Fruit fly (Drosophila melanogaster) whole organism, prepupa: ENCODE measurements around the gene Srp68.

Experiments
- Blimp-1 ChIP-seq: fragments of 200-800 bp; sonication (Bioruptor generic); optimal IDR thresholded peaks from 3 replicates; lab custom pipeline; 2017; ENCODE audit warnings: missing biosample characterization, missing genetic modification characterization, mild to moderate bottlenecking, moderate library complexity, missing genetic modification reagents
- CG10631 ChIP-seq: fragments of 200-800 bp; sonication (Bioruptor generic); optimal IDR thresholded peaks from 2 replicates; lab custom pipeline; 2016; ENCODE audit warnings: missing biosample characterization, missing genetic modification characterization
- CG10669 ChIP-seq: fragments of 200-800 bp; sonication (Bioruptor generic); optimal IDR thresholded peaks from 3 replicates; lab custom pipeline; 2018; ENCODE audit warnings: missing biosample characterization, mild to moderate bottlenecking, missing genetic modification characterization, moderate library complexity
- CG11762 ChIP-seq: fragments of 200-800 bp; sonication (Bioruptor generic); optimal IDR thresholded peaks from 3 replicates; lab custom pipeline; 2016; ENCODE audit warnings: missing biosample characterization, missing genetic modification characterization; ENCODE audit not compliant: insufficient read depth
- CG15336 ChIP-seq: fragments of 200-800 bp; sonication (Bioruptor generic); IDR thresholded peaks from 2 replicates; pipeline ENCODE4 v1.3.6; 2022; ENCODE audit warnings: missing biosample characterization, missing genetic modification characterization
- CG1621 ChIP-seq: fragments of 200-800 bp; sonication (Bioruptor generic); optimal IDR thresholded peaks from 3 replicates; lab custom pipeline; 2018; ENCODE audit warnings: missing biosample characterization, mild to moderate bottlenecking, missing genetic modification characterization
- CG16779 ChIP-seq: fragments of 200-800 bp; sonication (Bioruptor generic); optimal IDR thresholded peaks from 3 replicates; lab custom pipeline; 2017; ENCODE audit warnings: missing biosample characterization, mild to moderate bottlenecking, missing genetic modification characterization
- CG3032 ChIP-seq: fragments of 200-800 bp; optimal IDR thresholded peaks from 2 replicates; lab custom pipeline; 2019; ENCODE audit warnings: missing biosample characterization, mild to moderate bottlenecking, missing genetic modification characterization, moderate library complexity
- CG4318 ChIP-seq: fragments of 200-800 bp; sonication (Bioruptor generic); optimal IDR thresholded peaks from 3 replicates; lab custom pipeline; 2017; ENCODE audit warnings: missing biosample characterization, mild to moderate bottlenecking, missing genetic modification characterization
- CG6808 ChIP-seq: fragments of 200-800 bp; sonication (Bioruptor generic); optimal IDR thresholded peaks from 3 replicates; lab custom pipeline; 2017; ENCODE audit warnings: missing biosample characterization, missing genetic modification characterization, mild to moderate bottlenecking, moderate library complexity, missing genetic modification reagents
- CG6854 ChIP-seq: fragments of 200-800 bp; sonication (Bioruptor generic); optimal IDR thresholded peaks from 2 replicates; lab custom pipeline; 2017; ENCODE audit warnings: missing biosample characterization, mild to moderate bottlenecking, missing genetic modification characterization
- CG7368 ChIP-seq: fragments of 200-800 bp; sonication (Bioruptor generic); optimal IDR thresholded peaks from 3 replicates; lab custom pipeline; 2016; ENCODE audit warnings: missing biosample characterization, missing genetic modification characterization
- CG8119 ChIP-seq: fragments of 200-800 bp; sonication (Bioruptor generic); IDR thresholded peaks from 3 replicates; pipeline ENCODE4 v1.3.6; 2022; ENCODE audit warnings: missing biosample characterization, missing genetic modification characterization
- CG9139 ChIP-seq: fragments of 200-800 bp; sonication (Bioruptor generic); optimal IDR thresholded peaks from 3 replicates; lab custom pipeline; 2017; ENCODE audit warnings: missing biosample characterization, mild to moderate bottlenecking, missing genetic modification characterization
- Eip75B ChIP-seq: fragments of 200-800 bp; sonication (Bioruptor generic); optimal IDR thresholded peaks from 3 replicates; lab custom pipeline; 2016; ENCODE audit warnings: missing biosample characterization, missing genetic modification characterization
- Eip93F ChIP-seq: fragments of 200-800 bp; sonication (Bioruptor generic); optimal IDR thresholded peaks from 2 replicates; lab custom pipeline; 2016; ENCODE audit warnings: missing biosample characterization, mild to moderate bottlenecking, missing genetic modification characterization
- Ets21C ChIP-seq: fragments of 200-800 bp; sonication (Bioruptor generic); optimal IDR thresholded peaks from 3 replicates; lab custom pipeline; 2016; ENCODE audit warnings: missing biosample characterization, missing genetic modification characterization
- Gug ChIP-seq: fragments of 200-800 bp; sonication (Bioruptor generic); IDR thresholded peaks from 2 replicates; pipeline ENCODE4 v1.3.6; 2022; ENCODE audit warnings: missing biosample characterization, missing genetic modification characterization
- Hr39 ChIP-seq: fragments of 200-800 bp; sonication (Bioruptor generic); optimal IDR thresholded peaks from 2 replicates; lab custom pipeline; 2016; ENCODE audit warnings: missing biosample characterization, missing genetic modification characterization
- Hr4 ChIP-seq: fragments of 200-800 bp; sonication (Bioruptor generic); optimal IDR thresholded peaks from 3 replicates; lab custom pipeline; 2016; ENCODE audit warnings: missing biosample characterization, missing genetic modification characterization
- Met ChIP-seq: fragments of 200-800 bp; sonication (Bioruptor generic); optimal IDR thresholded peaks from 3 replicates; lab custom pipeline; 2016; ENCODE audit warnings: missing biosample characterization, missing genetic modification characterization
- OdsH ChIP-seq: fragments of 200-800 bp; sonication (Bioruptor generic); optimal IDR thresholded peaks from 3 replicates; lab custom pipeline; 2016; ENCODE audit warnings: missing biosample characterization, missing genetic modification characterization
- Smox ChIP-seq: fragments of 200-800 bp; sonication (Bioruptor generic); optimal IDR thresholded peaks from 3 replicates; lab custom pipeline; 2016; ENCODE audit warnings: missing biosample characterization, missing genetic modification characterization
- Sox102F ChIP-seq: fragments of 200-800 bp; sonication (Bioruptor generic); optimal IDR thresholded peaks from 2 replicates; lab custom pipeline; 2016; ENCODE audit warnings: missing biosample characterization, mild to moderate bottlenecking, missing genetic modification characterization
- Sox15 ChIP-seq: fragments of 200-800 bp; sonication (Bioruptor generic); optimal IDR thresholded peaks from 3 replicates; lab custom pipeline; 2016; ENCODE audit warnings: missing biosample characterization, missing genetic modification characterization
- acj6 ChIP-seq: fragments of 200-800 bp; sonication (Bioruptor generic); optimal IDR thresholded peaks from 3 replicates; lab custom pipeline; 2016; ENCODE audit warnings: missing biosample characterization, missing genetic modification characterization
- cyc ChIP-seq: fragments of 200-800 bp; sonication (Bioruptor generic); optimal IDR thresholded peaks from 3 replicates; lab custom pipeline; 2016; ENCODE audit warnings: missing biosample characterization, missing genetic modification characterization
- dac ChIP-seq: fragments of 200-800 bp; sonication (Bioruptor generic); optimal IDR thresholded peaks from 2 replicates; lab custom pipeline; 2017; ENCODE audit warnings: missing biosample characterization, mild to moderate bottlenecking, missing genetic modification characterization
- dsx ChIP-seq: fragments of 200-800 bp; optimal IDR thresholded peaks from 3 replicates; lab custom pipeline; 2019; ENCODE audit warnings: missing biosample characterization, mild to moderate bottlenecking, missing genetic modification characterization, moderate library complexity; ENCODE audit not compliant: poor library complexity, severe bottlenecking
- fd59A ChIP-seq: fragments of 200-800 bp; sonication (Bioruptor generic); optimal IDR thresholded peaks from 2 replicates; lab custom pipeline; 2017; ENCODE audit warnings: missing biosample characterization, mild to moderate bottlenecking, missing genetic modification characterization, missing genetic modification reagents
- fd85E ChIP-seq: fragments of 200-800 bp; sonication (Bioruptor generic); optimal IDR thresholded peaks from 3 replicates; lab custom pipeline; 2016; ENCODE audit warnings: missing biosample characterization, missing genetic modification characterization
- fkh ChIP-seq: fragments of 200-800 bp; sonication (Bioruptor generic); optimal IDR thresholded peaks from 3 replicates; lab custom pipeline; 2017; ENCODE audit warnings: missing biosample characterization, mild to moderate bottlenecking, missing genetic modification characterization, moderate library complexity
- lz ChIP-seq: fragments of 200-800 bp; sonication (Bioruptor generic); optimal IDR thresholded peaks from 3 replicates; lab custom pipeline; 2016; ENCODE audit warnings: missing biosample characterization, missing genetic modification characterization
- salr ChIP-seq, 2 experiments: fragments of 200-800 bp; sonication (Bioruptor generic); optimal IDR thresholded peaks; 3 replicates each; lab custom pipeline; 2016 to 2018; ENCODE audit warnings: missing biosample characterization in 2 of 2, missing genetic modification characterization in 2 of 2, mild to moderate bottlenecking in 1 of 2
- spab ChIP-seq: fragments of 200-800 bp; sonication (Bioruptor generic); optimal IDR thresholded peaks from 2 replicates; lab custom pipeline; 2017; ENCODE audit warnings: missing biosample characterization, mild to moderate bottlenecking, missing genetic modification characterization, missing genetic modification reagents
- ss ChIP-seq, 2 experiments: fragments of 200-800 bp; sonication (Bioruptor generic); optimal IDR thresholded peaks; 2 replicates in 1 of 2; 3 replicates in 1 of 2; lab custom pipeline; 2017 to 2018; ENCODE audit warnings: mild to moderate bottlenecking in 2 of 2, missing biosample characterization in 2 of 2, missing genetic modification characterization in 2 of 2, moderate library complexity in 1 of 2
- svp ChIP-seq: fragments of 200-800 bp; sonication (Bioruptor generic); peaks from one replicate; lab custom pipeline; 2016; ENCODE audit warnings: missing biosample characterization, missing genetic modification characterization

The Srp68 gene

DNA sequence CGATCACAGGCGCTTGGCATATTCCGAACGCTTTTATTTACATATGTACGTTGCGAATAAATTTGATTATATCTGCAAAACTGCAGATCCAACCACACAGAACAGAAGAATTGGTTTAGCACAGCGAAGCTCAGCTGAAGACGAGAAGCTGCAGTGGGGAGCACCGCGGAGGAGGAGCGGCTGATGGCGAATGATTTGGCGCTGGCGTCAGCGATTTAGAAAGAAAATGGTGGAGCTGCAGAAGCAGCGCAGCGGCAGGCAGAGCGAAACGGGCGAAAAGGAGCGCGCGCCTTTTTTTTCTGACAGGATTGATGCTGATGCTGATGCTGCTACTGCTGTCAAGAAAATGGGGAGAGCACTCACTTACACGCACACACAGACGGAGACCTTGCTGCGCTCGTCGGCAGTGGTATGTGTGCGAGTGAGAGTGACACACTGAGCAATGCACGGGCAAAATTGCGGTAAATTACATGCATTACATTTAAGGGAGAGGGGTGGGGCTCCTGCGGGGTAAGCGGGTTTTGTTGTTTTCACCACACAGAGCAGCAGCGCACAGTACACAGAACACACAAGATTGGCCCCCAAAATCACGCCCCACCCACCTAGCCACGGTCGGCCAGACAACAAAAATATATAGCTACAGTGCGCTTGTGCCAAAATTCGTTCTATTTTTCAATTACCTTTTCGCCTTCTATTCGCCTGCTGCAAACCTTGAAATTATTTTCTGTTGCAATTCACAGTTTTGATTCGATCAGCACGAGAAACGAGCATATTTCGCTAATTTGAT lies 22.2 kb downstream of the Srp68 start (continued):
- TF ChIP-seq OdsH (no peak), CG10669 (GFP tag; lab: Kevin White, UChicago) (no peak), CG9139 (GFP tag; lab: Kevin White, UChicago) (no peak), CG1621 (peak; percentile 2), svp (peak; percentile 89), Hr39 (GFP tag; lab: Kevin White, UChicago) (no peak), Sox102F (GFP tag; lab: Kevin White, UChicago) (peak; percentile 13), CG10631 (GFP tag; lab: Kevin White, UChicago) (no peak), spab (GFP tag; lab: Kevin White, UChicago) (no peak), CG4318 (GFP tag; lab: Kevin White, UChicago) (no peak), Eip93F (no peak), Ets21C (GFP tag; lab: Kevin White, UChicago) (no peak), Blimp-1 (GFP tag; lab: Kevin White, UChicago) (peak; percentile 91), Met (GFP tag; lab: Kevin White, UChicago) (no peak)

DNA sequence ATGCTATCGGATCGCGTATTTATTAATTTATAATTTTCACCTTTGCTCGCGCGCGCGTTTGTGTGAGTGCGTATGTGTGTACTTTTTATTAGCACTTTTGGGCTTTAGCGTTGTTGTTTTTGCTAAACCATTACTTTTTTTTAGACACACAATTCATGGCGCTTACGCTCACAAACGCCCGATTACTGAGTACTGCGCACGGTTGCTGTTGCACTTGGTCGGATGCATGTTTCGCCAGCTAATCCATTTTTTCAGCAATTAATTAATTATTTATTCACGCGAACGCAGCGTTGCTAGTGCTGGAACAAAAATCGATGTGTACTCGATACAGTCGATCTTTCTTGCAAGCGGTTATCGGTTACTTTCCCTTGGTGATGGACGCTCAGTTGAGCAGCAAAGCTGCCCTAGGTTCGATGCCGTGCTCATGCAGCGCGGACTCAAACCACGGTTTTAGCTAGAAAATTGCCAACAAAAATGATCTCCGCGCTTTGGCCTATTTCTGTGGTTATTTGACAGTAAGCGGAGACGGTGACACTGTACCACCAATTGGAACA lies 22.9 kb downstream of the Srp68 start, which contains the start of the genes smg and CG5087:
smg (minus strand) TSS at position 304 of the 554 bp plus-strand sequence.
CG5087 (plus strand) TSS at position 499 of the 554 bp plus-strand sequence.
- TF ChIP-seq lz (GFP tag; lab: Kevin White, UChicago): peak; percentile 7
- no peak for TF ChIP-seq fd85E (GFP tag; lab: Kevin White, UChicago)
- TF ChIP-seq CG6854 (GFP tag; lab: Kevin White, UChicago): no peak
- peak; percentile 13 for TF ChIP-seq Hr39 (GFP tag; lab: Kevin White, UChicago)
- TF ChIP-seq Blimp-1 (GFP tag; lab: Kevin White, UChicago): no peak
- TF ChIP-seq cyc: no peak
- TF ChIP-seq dac (GFP tag; lab: Kevin White, UChicago): no peak
- TF ChIP-seq Smox (GFP tag; lab: Kevin White, UChicago): no peak
- TF ChIP-seq svp: peak; percentile 83
- TF ChIP-seq CG3032 (tag; lab: Kevin White, UChicago): no peak
- no peak for TF ChIP-seq CG16779
- TF ChIP-seq Eip93F: peak; percentile 13
- TF ChIP-seq Sox15 (GFP tag; lab: Kevin White, UChicago): no peak
- TF ChIP-seq fkh (GFP tag; lab: Kevin White, UChicago): peak; percentile 75
- TF ChIP-seq CG8119 (GFP tag; lab: Robert Waterston, UW): no peak; the same call in 2 of the 3 replicates
- peak; percentile 14 for TF ChIP-seq Eip75B (GFP tag; lab: Kevin White, UChicago)
- TF ChIP-seq CG11762 (GFP tag; lab: Kevin White, UChicago): no peak

DNA sequence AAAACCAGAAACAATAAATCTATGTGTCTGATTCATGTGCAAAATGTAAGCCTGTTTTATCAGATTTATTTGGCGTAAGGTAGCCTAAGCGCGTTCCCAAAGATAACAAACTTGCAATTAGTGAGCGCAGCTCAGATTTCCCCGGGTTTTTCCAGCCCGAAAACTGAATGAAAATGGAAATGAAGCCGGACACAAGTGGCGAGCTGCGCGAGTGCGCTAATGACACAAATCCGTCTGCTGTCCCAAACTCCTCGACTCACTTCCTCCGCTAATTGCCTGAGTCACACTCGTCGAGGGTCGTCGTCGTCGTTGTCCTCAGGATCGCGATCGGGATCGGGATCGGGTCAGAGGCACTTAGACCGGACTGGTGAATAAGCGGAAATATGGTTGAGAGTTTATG lies 27.7 kb downstream of the Srp68 start:
- TF ChIP-seq acj6 (GFP tag; lab: Kevin White, UChicago) (no peak), OdsH (no peak), dsx (GFP tag; lab: Kevin White, UChicago) (no peak), CG9139 (GFP tag; lab: Kevin White, UChicago) (no peak), CG6808 (GFP tag; lab: Kevin White, UChicago) (no peak), Gug (GFP tag; lab: Robert Waterston, UW) (no peak), fd59A (GFP tag; lab: Kevin White, UChicago) (no peak), cyc (no peak), CG10669 (GFP tag; lab: Kevin White, UChicago) (no peak), spab (GFP tag; lab: Kevin White, UChicago) (no peak)

DNA sequence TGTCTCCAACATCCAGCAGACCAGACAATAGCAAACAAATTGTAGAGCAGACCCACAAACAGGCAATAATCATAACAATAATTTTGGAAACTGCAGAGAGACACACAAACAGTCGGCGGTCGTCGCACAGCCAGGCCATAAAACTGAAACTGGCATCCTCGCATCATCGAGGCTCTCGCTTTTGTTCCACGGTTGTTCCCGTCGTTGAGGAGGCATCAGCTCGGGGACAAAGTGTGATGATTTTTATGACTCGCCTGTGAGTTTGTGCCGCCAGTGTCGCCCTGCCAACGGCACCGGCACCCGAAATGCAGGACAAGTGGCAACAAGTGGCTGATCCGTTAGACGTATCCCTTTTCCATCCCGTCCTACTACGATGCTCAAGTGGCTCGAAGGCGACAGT lies 28.5 kb downstream of the Srp68 start:
- TF ChIP-seq CG9139 (GFP tag; lab: Kevin White, UChicago) (no peak), CG7368 (GFP tag; lab: Kevin White, UChicago) (no peak), salr (GFP tag; optimal IDR thresholded peaks at IDR 0.05; lab: Kevin White, UChicago) (no peak), dac (GFP tag; lab: Kevin White, UChicago) (no peak), fd85E (GFP tag; lab: Kevin White, UChicago) (no peak), CG11762 (GFP tag; lab: Kevin White, UChicago) (no peak), cyc (no peak), CG1621 (no peak), CG15336 (GFP tag; lab: Robert Waterston, UW) (no peak), fd59A (GFP tag; lab: Kevin White, UChicago) (no peak), Hr4 (GFP tag; lab: Kevin White, UChicago) (no peak), ss (GFP tag; optimal IDR thresholded peaks at IDR 0.05; lab: Kevin White, UChicago) (no peak), OdsH (no peak), Met (GFP tag; lab: Kevin White, UChicago) (no peak), spab (GFP tag; lab: Kevin White, UChicago) (no peak), Sox102F (GFP tag; lab: Kevin White, UChicago) (no peak), Smox (GFP tag; lab: Kevin White, UChicago) (no peak)
